Worm (Caenorhabditis elegans) whole organism, L1 larva: Measurements from ENCODE around the gene F25B4.4.
A peak's percentile ranks its signal among the peaks of the same experiment; 100 is the strongest.

Experiments used
- C04F5.9 ChIP-seq: sonication (generic microtip); optimal IDR thresholded peaks from 2 replicates; lab custom pipeline; 2016; ENCODE audit warnings: missing genetic modification characterization, missing compliant biosample characterization
- C34B4.2 ChIP-seq: sonication (generic microtip); optimal IDR thresholded peaks from 2 replicates; lab custom pipeline; 2017; ENCODE audit warnings: mild to moderate bottlenecking, missing genetic modification characterization, missing compliant biosample characterization
- F16B12.6 ChIP-seq: fragments of 150-350 bp; optimal IDR thresholded peaks from 2 replicates; lab custom pipeline; 2014; ENCODE audit warnings: missing biosample characterization, missing genetic modification characterization
- alr-1 ChIP-seq: fragments of 200-800 bp; sonication (Bioruptor generic); optimal IDR thresholded peaks from 2 replicates; lab custom pipeline; 2018; ENCODE audit warnings: borderline replicate concordance, mild to moderate bottlenecking, missing genetic modification characterization, missing compliant biosample characterization
- ceh-63 ChIP-seq: fragments of 200-800 bp; sonication (Bioruptor generic); optimal IDR thresholded peaks from 2 replicates; lab custom pipeline; 2018; ENCODE audit warnings: mild to moderate bottlenecking, missing genetic modification characterization, missing compliant biosample characterization
- ceh-82 ChIP-seq, 3 experiments: fragments of 150-350 bp in 1 of 3; sonication (generic microtip) in 2 of 3; optimal IDR thresholded peaks; 2 replicates each; lab custom pipeline; 2014 to 2017; ENCODE audit warnings: missing biosample characterization in 3 of 3, missing genetic modification characterization in 3 of 3
- ceh-90 ChIP-seq: sonication (generic microtip); optimal IDR thresholded peaks from 2 replicates; lab custom pipeline; 2016; ENCODE audit warnings: missing genetic modification characterization, missing compliant biosample characterization
- dpl-1 ChIP-seq, 3 experiments: fragments of 150-350 bp in 2 of 3; sonication (generic microtip) in 1 of 3; optimal IDR thresholded peaks; 2 replicates each; lab custom pipeline; 2014 to 2017; ENCODE audit warnings: missing biosample characterization in 3 of 3, missing genetic modification characterization in 3 of 3, missing genetic modification reagents in 3 of 3
- efl-1 ChIP-seq, 4 experiments: fragments of 150-350 bp; optimal IDR thresholded peaks in 3 of 4; peaks in 1 of 4; 1 replicate in 1 of 4; 2 replicates in 3 of 4; lab custom pipeline; 2014; ENCODE audit warnings: missing biosample characterization in 2 of 4, missing genetic modification characterization in 2 of 4, missing genetic modification reagents in 2 of 4
- ets-5 ChIP-seq: fragments of 200-800 bp; sonication (Bioruptor generic); IDR thresholded peaks from 2 replicates; pipeline ENCODE4 v1.3.6; 2022; ENCODE audit warnings: missing genetic modification characterization, missing compliant biosample characterization
- fkh-10 ChIP-seq: sonication (generic microtip); optimal IDR thresholded peaks from 2 replicates; lab custom pipeline; 2017; ENCODE audit warnings: missing biosample characterization, missing genetic modification reagents, missing genetic modification characterization
- grh-1 ChIP-seq: fragments of 200-800 bp; sonication (Bioruptor generic); IDR thresholded peaks from 2 replicates; pipeline ENCODE4 v1.3.6; 2022; ENCODE audit warnings: missing genetic modification reagents, missing genetic modification characterization, missing compliant biosample characterization
- hlh-4 ChIP-seq: sonication (generic microtip); optimal IDR thresholded peaks from 2 replicates; lab custom pipeline; 2016; ENCODE audit warnings: mild to moderate bottlenecking, missing genetic modification characterization, missing compliant biosample characterization
- irx-1 ChIP-seq: sonication (generic microtip); optimal IDR thresholded peaks from 2 replicates; lab custom pipeline; 2016; ENCODE audit warnings: missing genetic modification characterization, missing compliant biosample characterization
- jun-1 ChIP-seq: fragments of 150-350 bp; optimal IDR thresholded peaks from 2 replicates; lab custom pipeline; 2014; ENCODE audit warnings: missing biosample characterization, missing genetic modification reagents, missing genetic modification characterization
- lsy-2 ChIP-seq, 2 experiments: fragments of 150-350 bp; optimal IDR thresholded peaks; 2 replicates each; lab custom pipeline; 2014; ENCODE audit warnings: missing biosample characterization in 2 of 2, missing genetic modification characterization in 2 of 2
- mdl-1 ChIP-seq, 2 experiments: fragments of 150-350 bp; optimal IDR thresholded peaks; 2 replicates each; lab custom pipeline; 2014 to 2017; ENCODE audit warnings: missing biosample characterization in 2 of 2, missing genetic modification characterization in 2 of 2, inconsistent platforms in 1 of 2
- mef-2 ChIP-seq: fragments of 150-350 bp; optimal IDR thresholded peaks from 2 replicates; lab custom pipeline; 2014; ENCODE audit warnings: missing biosample characterization, missing genetic modification characterization
- nhr-12 ChIP-seq: sonication (generic microtip); optimal IDR thresholded peaks from 2 replicates; lab custom pipeline; 2017; ENCODE audit warnings: missing biosample characterization, missing genetic modification characterization
- nhr-19 ChIP-seq: fragments of 200-800 bp; sonication (Bioruptor generic); conservative IDR thresholded peaks from 2 replicates; pipeline ENCODE4 v1.3.6; 2022; ENCODE audit warnings: missing genetic modification characterization, missing compliant biosample characterization
- nhr-47 ChIP-seq: sonication (generic microtip); optimal IDR thresholded peaks from 2 replicates; lab custom pipeline; 2016; ENCODE audit warnings: mild to moderate bottlenecking, missing genetic modification characterization, moderate library complexity, missing compliant biosample characterization
- nhr-71 ChIP-seq: sonication (generic microtip); optimal IDR thresholded peaks from 2 replicates; lab custom pipeline; 2016; ENCODE audit warnings: mild to moderate bottlenecking, missing genetic modification characterization, moderate library complexity, missing compliant biosample characterization
- nhr-84 ChIP-seq: sonication (generic microtip); optimal IDR thresholded peaks from 2 replicates; lab custom pipeline; 2017; ENCODE audit warnings: missing biosample characterization, missing genetic modification characterization
- nhr-85 ChIP-seq: sonication (generic microtip); peaks from one replicate; lab custom pipeline; 2016; ENCODE audit warnings: missing genetic modification characterization, inconsistent platforms, missing compliant biosample characterization
- sox-4 ChIP-seq: sonication (generic microtip); optimal IDR thresholded peaks from 2 replicates; lab custom pipeline; 2016; ENCODE audit warnings: missing genetic modification characterization, missing compliant biosample characterization
- sptf-1 ChIP-seq: fragments of 150-350 bp; optimal IDR thresholded peaks from 2 replicates; lab custom pipeline; 2014; ENCODE audit warnings: missing biosample characterization, missing genetic modification characterization
- swsn-7 ChIP-seq: sonication (generic microtip); optimal IDR thresholded peaks from 2 replicates; lab custom pipeline; 2016; ENCODE audit warnings: missing genetic modification characterization, missing compliant biosample characterization
- unc-130 ChIP-seq: fragments of 150-350 bp; optimal IDR thresholded peaks from 2 replicates; lab custom pipeline; 2017; ENCODE audit warnings: missing biosample characterization, missing genetic modification characterization, inconsistent platforms
- unc-98 ChIP-seq: fragments of 200-800 bp; sonication (Bioruptor generic); IDR thresholded peaks from 2 replicates; pipeline ENCODE4 v1.3.6; 2022; ENCODE audit warnings: missing genetic modification characterization, missing compliant biosample characterization
- vab-15 ChIP-seq: sonication (generic microtip); optimal IDR thresholded peaks from 2 replicates; lab custom pipeline; 2017; ENCODE audit warnings: missing genotype, mild to moderate bottlenecking, missing genetic modification characterization, missing compliant biosample characterization
- xbp-1 ChIP-seq: sonication (generic microtip); optimal IDR thresholded peaks from 2 replicates; lab custom pipeline; 2016; ENCODE audit warnings: missing genetic modification characterization, missing compliant biosample characterization
- zag-1 ChIP-seq: fragments of 150-350 bp; optimal IDR thresholded peaks from 2 replicates; lab custom pipeline; 2014; ENCODE audit warnings: missing biosample characterization, missing genetic modification characterization
- zip-4 ChIP-seq: fragments of 200-800 bp; sonication (Bioruptor generic); optimal IDR thresholded peaks from 2 replicates; lab custom pipeline; 2018; ENCODE audit warnings: mild to moderate bottlenecking, missing genetic modification characterization, moderate library complexity, missing compliant biosample characterization

F25B4.4 gene

DNA sequence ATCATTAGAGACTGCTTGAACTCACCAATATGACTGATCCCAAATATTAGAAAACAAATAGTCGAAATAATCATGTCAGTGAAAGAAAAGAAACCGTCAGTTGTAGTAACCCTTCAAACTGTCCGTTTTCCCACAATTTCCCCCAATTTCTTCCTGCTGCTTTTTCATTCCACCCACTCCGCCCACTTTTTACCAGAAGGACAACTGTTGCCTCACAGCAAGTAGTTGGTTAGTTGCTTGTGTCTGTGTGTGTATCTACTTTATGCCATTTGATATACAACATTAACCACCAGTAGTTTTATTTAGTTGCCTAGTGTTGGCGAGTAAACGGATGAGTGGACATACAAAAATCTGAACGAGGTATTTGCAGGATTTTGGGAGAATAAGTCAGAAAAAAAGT, 31.8 kb downstream of the F25B4.4 start, which contains the start of gene K09H11.9:
TSS of gene K09H11.9 (minus strand) at position 101 of the 400 bp plus-strand sequence.
- no peak for TF ChIP-seq nhr-85 (tag; lab: Kevin White, UChicago)
- no peak for TF ChIP-seq efl-1 (optimal IDR thresholded peaks at IDR 0.05; lab: Kevin White, UChicago)
- peak in 1 of 2 experiments; percentile 20 for TF ChIP-seq efl-1 (GFP tag; optimal IDR thresholded peaks at IDR 0.05 in 1 of 2; lab: Kevin White, UChicago)

DNA sequence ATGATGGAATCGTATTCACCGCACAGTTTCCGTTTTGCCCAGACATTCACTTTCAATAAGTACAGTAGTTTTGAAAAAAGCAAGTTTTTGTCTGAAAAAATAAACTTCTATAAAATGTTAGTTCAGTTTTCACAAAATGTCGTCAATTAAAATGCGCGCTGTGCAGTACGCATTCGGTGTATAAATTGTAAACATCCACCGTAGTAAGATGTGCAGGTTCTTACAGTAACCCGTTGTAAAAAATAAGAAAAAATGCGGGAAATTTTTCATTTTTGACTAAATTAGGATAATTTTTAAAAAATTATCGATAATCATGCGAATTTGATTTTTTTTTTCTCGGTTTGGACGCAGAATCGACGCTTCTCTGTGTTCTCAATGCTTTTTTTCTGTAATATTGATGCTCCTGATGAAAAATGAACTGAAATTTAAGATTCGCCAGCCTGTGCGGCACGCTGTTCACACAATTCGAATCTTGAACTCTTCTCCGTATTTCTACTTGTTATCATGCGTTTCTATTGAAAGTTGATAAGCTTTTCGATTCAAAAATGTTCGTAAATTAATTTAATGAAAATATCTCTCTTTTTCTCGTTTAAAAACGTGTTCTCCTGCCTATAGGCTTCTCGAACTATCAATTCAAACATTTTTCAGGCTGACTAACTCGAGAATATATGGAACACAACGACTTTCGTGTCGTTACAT, 32.7 kb downstream of the F25B4.4 start, which contains the start of gene rga-3:
TSS of gene rga-3 (plus strand) at position 649 of the 699 bp plus-strand sequence.
- TF ChIP-seq sox-4 (tag; lab: Kevin White, UChicago), result no peak
- no peak for TF ChIP-seq sptf-1 (tag; lab: Kevin White, UChicago)
- TF ChIP-seq nhr-47 (tag; lab: Kevin White, UChicago), result no peak
- no peak for TF ChIP-seq dpl-1 (GFP tag; optimal IDR thresholded peaks at IDR 0.05; lab: Kevin White, UChicago)
- no peak for TF ChIP-seq fkh-10 (GFP tag; lab: Kevin White, UChicago)
- no peak for TF ChIP-seq zip-4 (GFP tag; lab: Kevin White, UChicago)
- TF ChIP-seq nhr-85 (tag; lab: Kevin White, UChicago), result no peak
- no peak for TF ChIP-seq ceh-82 (tag; optimal IDR thresholded peaks at IDR 0.05; lab: Kevin White, UChicago)

DNA sequence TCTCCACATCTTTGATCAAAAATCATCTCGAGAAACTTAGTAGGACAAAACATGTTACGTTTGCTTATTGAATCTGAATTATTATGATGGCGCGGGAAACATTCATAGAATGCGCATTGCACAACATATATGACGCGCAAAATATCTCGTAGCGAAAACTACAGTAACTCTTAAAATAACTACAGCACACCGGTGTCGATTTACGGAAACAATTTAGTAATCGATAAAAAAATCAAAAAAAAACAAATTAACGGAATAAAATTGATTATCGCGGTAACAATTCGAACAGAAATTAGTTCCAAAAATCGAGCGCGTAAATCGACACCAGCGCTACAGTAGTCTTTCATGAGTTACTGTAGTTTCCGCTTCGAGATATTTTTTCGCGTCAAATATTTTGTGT, 37.4 kb downstream of the F25B4.4 start:
- TF ChIP-seq mef-2, result no peak
- no peak for TF ChIP-seq C34B4.2 (tag; lab: Kevin White, UChicago)
- TF ChIP-seq fkh-10 (GFP tag; lab: Kevin White, UChicago), result no peak
- TF ChIP-seq C04F5.9 (tag; lab: Kevin White, UChicago), result no peak
- no peak for TF ChIP-seq nhr-71 (tag; lab: Kevin White, UChicago)
- TF ChIP-seq mdl-1 (tag; optimal IDR thresholded peaks at IDR 0.05; lab: Kevin White, UChicago), result no peak
- no peak for TF ChIP-seq F16B12.6
- no peak for TF ChIP-seq swsn-7 (tag; lab: Kevin White, UChicago)
- TF ChIP-seq irx-1 (tag; lab: Kevin White, UChicago), result no peak
- no peak for TF ChIP-seq sptf-1 (tag; lab: Kevin White, UChicago)

DNA sequence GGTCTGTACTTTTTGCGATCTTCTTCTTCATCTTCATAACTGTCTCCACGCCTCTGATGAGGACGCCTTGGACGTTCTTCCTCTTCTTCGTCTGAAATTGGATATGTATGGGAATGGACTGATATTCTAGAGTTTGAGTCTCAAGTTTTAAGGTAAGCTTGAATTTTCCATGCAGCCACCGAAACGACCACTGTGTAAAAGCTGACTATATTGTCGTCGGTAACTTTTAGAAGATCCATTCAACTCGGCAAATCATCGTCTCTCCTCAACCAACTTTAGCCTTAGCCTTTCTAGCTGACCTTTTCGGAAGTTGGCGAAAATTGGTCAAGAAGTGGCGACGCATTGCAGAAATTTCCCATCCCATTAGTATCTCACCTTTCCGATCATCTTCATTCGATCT, 39.7 kb downstream of the F25B4.4 start:
- TF ChIP-seq nhr-85 (tag; lab: Kevin White, UChicago) (no peak), unc-130 (tag; lab: Kevin White, UChicago) (no peak), fkh-10 (GFP tag; lab: Kevin White, UChicago) (no peak), ets-5 (no peak), lsy-2 (tag; optimal IDR thresholded peaks at IDR 0.05; lab: Kevin White, UChicago) (no peak), xbp-1 (no peak), hlh-4 (tag; lab: Kevin White, UChicago) (no peak), vab-15 (tag; lab: Kevin White, UChicago) (no peak), nhr-12 (tag; lab: Kevin White, UChicago) (no peak), zag-1 (tag; lab: Kevin White, UChicago) (no peak), ceh-63 (GFP tag; lab: Kevin White, UChicago) (no peak), nhr-19 (GFP tag; lab: Robert Waterston, UW) (no peak), grh-1 (GFP tag; lab: Robert Waterston, UW) (no peak), unc-98 (GFP tag; lab: Robert Waterston, UW) (no peak), sptf-1 (tag; lab: Kevin White, UChicago) (no peak), alr-1 (tag; lab: Kevin White, UChicago) (no peak), ceh-90 (no peak), nhr-84 (tag; lab: Kevin White, UChicago) (no peak), jun-1 (tag; lab: Kevin White, UChicago) (no peak)
- TF ChIP-seq, all 84 proteins: peak for 0
